Fruit fly (Drosophila melanogaster) S2 (cell line): ENCODE measurements around the gene Spf30.
"Not testable (repeated sequence)": the region's sequence is repeated elsewhere in the genome, so short reads cannot be mapped to it uniquely, and the experiment has no call there.

Experiments
- CG8478 ChIP-seq: fragments of >200 bp; optimal IDR thresholded peaks from 2 replicates; lab custom pipeline; 2018
- CTCF ChIP-seq, 2 experiments: fragments of >200 bp; optimal IDR thresholded peaks; 2 replicates each; lab custom pipeline; 2018

Spf30 gene

dm6 chr3L:23714772-23715171 is at the start of gene Spf30:
Gene Spf30 (plus strand): TSS chr3L:23715023.
- TF ChIP-seq CTCF (optimal IDR thresholded peaks at IDR 0.05; lab: Kevin White, UChicago) (no peak), CG8478 (lab: Kevin White, UChicago) (no peak)

DNA sequence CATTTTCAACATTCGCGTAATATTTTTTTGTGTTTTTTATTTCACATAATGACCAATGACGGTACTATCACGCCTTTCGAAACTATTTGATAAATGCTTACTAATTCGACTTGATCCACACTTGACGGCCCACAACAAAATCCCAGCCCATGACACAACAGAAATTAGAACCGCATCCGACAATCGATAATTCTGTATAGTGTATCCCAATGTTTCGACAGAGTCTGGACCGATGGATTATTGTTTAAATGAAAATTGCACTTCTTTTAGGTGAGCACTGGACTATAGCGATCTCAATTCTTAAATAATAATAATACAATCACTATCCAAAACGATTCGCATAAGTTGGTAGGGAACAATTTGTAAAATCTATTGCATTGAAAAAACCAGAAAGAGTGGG is 28.7 kb upstream of the Spf30 start:
- TF ChIP-seq CTCF (optimal IDR thresholded peaks at IDR 0.05; lab: Kevin White, UChicago) (no peak), CG8478 (lab: Kevin White, UChicago) (no peak)

DNA sequence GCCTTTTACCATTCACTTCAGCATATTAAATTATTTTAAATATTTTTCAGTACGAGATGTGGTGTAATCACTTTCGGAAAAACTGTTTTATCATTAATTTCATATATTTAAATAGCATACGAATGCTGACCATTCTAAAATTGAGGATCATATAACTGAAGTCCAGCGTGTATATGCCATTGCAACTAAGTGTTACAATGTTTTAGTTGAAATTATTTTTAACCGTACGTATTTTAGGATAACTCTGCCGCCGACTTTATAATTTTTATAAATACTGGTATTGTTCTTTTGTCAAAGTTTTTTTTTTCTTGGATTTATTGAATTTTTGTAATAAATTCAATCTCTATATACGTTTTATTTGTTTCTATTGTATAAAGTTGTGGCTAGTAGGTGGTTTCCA is 25.0 kb upstream of the Spf30 start:
- TF ChIP-seq CTCF (optimal IDR thresholded peaks at IDR 0.05; lab: Kevin White, UChicago), result no peak

DNA sequence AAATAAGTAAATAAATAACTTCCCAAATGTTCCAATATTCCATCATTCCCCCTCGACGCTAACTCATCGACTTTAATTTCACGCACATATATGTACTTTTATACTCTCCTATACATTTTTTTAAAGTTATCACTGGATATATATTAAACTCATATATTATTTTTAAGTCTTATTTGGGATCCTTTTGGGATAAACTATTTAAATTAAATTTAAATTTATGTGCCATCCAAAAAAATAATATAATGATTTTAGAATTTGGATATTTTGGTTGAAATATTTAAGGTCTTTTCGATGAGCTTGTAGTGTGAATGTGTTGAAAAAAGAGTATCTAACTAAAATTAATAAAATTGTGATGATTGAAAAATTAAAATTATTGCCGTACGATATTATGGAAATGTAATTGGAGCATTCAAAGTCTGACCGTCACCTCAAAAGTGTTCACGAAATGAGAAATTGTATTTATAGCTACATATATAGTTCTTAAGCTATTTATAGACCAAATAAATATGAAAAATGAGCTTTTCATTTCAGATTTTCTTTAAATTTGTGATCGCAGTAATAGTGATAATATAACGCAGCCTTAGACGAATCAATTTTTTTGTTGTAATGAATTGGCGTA is 11.5 kb downstream of the Spf30 start, which contains the start of gene CG40298:
TSS of gene CG40298 (plus strand) at position 569 of the 619 bp plus-strand sequence.
- TF ChIP-seq CG8478 (lab: Kevin White, UChicago) (no peak), CTCF (optimal IDR thresholded peaks at IDR 0.05; lab: Kevin White, UChicago) (no peak)

dm6 chr3L:23737660-23738059 is 22.8 kb downstream of the Spf30 start, which contains the start of gene CG17698:
Gene CG17698 (plus strand): TSS chr3L:23737960.
- TF ChIP-seq CTCF (optimal IDR thresholded peaks at IDR 0.05; lab: Kevin White, UChicago); CG8478 (lab: Kevin White, UChicago): not testable (repeated sequence)

DNA sequence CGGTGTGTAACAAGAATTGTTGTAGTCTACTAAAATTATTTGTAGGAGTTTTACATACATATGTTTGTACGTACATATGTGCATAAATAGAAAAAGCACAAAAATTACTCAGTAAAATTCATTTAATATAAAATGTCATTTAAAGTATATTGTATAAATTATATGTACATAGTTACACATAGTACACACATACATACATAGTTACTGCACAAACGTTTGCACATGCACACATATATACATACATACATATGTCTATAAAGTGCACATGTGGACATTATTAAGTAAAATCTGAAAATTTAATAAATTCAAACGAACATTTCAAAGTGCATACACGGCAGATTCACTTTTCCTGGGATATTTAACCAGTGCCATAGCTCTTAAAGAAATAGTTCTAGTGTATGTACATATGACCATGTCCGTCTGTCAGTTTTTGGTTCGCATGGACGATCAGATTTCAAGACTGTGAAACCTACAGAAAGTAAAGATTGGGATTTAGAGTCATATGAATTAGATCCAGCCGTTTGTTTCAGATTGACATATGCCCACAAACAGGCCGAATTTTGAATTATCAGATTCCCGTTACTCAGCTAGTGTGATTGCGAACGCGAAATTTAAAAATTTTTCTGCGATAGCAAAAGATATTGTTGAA is 23.5 kb downstream of the Spf30 start:
- TF ChIP-seq CTCF (optimal IDR thresholded peaks at IDR 0.05; lab: Kevin White, UChicago) (no peak), CG8478 (lab: Kevin White, UChicago) (no peak)
